Worm (Caenorhabditis elegans) whole organism, midembryonic: ENCODE measurements around the gene F09G8.5.
A peak's percentile ranks its signal among the peaks of the same experiment; 100 is the strongest.

ENCODE experiments used
- T22C8.4 ChIP-seq: fragments of 200-800 bp; sonication (Bioruptor generic); IDR thresholded peaks from 2 replicates; pipeline ENCODE4 v1.3.6; 2022; ENCODE audit warnings: missing genetic modification characterization, missing compliant biosample characterization
- cog-1 ChIP-seq: sonication (generic microtip); optimal IDR thresholded peaks from 2 replicates; lab custom pipeline; 2016; ENCODE audit warnings: missing genetic modification characterization, missing compliant biosample characterization
- flt-1 ChIP-seq: fragments of 200-800 bp; sonication (Bioruptor generic); IDR thresholded peaks from 2 replicates; pipeline ENCODE4 v1.3.6; 2022; ENCODE audit warnings: missing genetic modification characterization, missing compliant biosample characterization
- klf-2 ChIP-seq: fragments of 200-800 bp; sonication (Bioruptor generic); conservative IDR thresholded peaks from 2 replicates; pipeline ENCODE4 v1.3.6; 2022; ENCODE audit warnings: missing genetic modification reagents, missing genetic modification characterization, missing compliant biosample characterization
- med-1 ChIP-seq: sonication (generic microtip); optimal IDR thresholded peaks from 2 replicates; lab custom pipeline; 2017; ENCODE audit warnings: missing genetic modification characterization, mild to moderate bottlenecking, missing compliant biosample characterization, antibody characterized with exemption, missing genetic modification reagents; ENCODE audit not compliant: insufficient read depth
- ref-1 ChIP-seq: fragments of 200-800 bp; sonication (Bioruptor generic); conservative IDR thresholded peaks from 2 replicates; pipeline ENCODE4 v1.3.6; 2022; ENCODE audit warnings: missing genetic modification reagents, missing genetic modification characterization, missing compliant biosample characterization
- tab-1 ChIP-seq: fragments of 200-800 bp; sonication (Bioruptor generic); IDR thresholded peaks from 2 replicates; pipeline ENCODE4 v1.3.6; 2022; ENCODE audit warnings: missing genetic modification characterization, missing compliant biosample characterization
- ztf-23 ChIP-seq: fragments of 200-800 bp; sonication (Bioruptor generic); IDR thresholded peaks from 2 replicates; pipeline ENCODE4 v1.3.6; 2022; ENCODE audit warnings: missing genetic modification reagents, missing genetic modification characterization, missing compliant biosample characterization
- ztf-29 ChIP-seq: fragments of 200-800 bp; sonication (Bioruptor generic); IDR thresholded peaks from 2 replicates; pipeline ENCODE4 v1.3.6; 2022; ENCODE audit warnings: missing genetic modification reagents, missing genetic modification characterization, missing compliant biosample characterization

- TF ChIP-seq flt-1 (GFP tag; lab: Robert Waterston, UW) (0 out of 2 replicates have a peak, but pooled peaks have one; percentile 23), klf-2 (GFP tag; lab: Robert Waterston, UW) (no peak), ref-1 (GFP tag; lab: Robert Waterston, UW) (no peak), med-1 (GFP tag; lab: Kevin White, UChicago) (no peak), cog-1 (tag; lab: Kevin White, UChicago) (no peak), ztf-23 (no peak), T22C8.4 (GFP tag; lab: Robert Waterston, UW) (no peak), ztf-29 (GFP tag; lab: Robert Waterston, UW) (no peak), tab-1 (GFP tag; lab: Robert Waterston, UW) (no peak)
Measured at ce11 chrIII:8265753-8266152, 11.0 kb downstream of the F09G8.5 start, which contains the start of gene mrps-9.
